Worm (Caenorhabditis elegans) whole organism, mixed stage, embryonic: Measurements from ENCODE around the gene unc-64.

Experiments
- M03D4.4 ChIP-seq: sonication (generic microtip); optimal IDR thresholded peaks from 2 replicates; lab custom pipeline; 2017; ENCODE audit warnings: mild to moderate bottlenecking, missing genetic modification characterization, missing compliant biosample characterization
- bed-3 ChIP-seq: fragments of 200-800 bp; sonication (Bioruptor generic); optimal IDR thresholded peaks from 3 replicates; lab custom pipeline; 2018; ENCODE audit warnings: mild to moderate bottlenecking, missing genetic modification characterization, moderate library complexity, missing compliant biosample characterization
- blmp-1 ChIP-seq: fragments of 150-350 bp; optimal IDR thresholded peaks from 2 replicates; lab custom pipeline; 2014; ENCODE audit warnings: missing biosample characterization, missing genetic modification characterization
- ceh-39 ChIP-seq: fragments of 150-350 bp; optimal IDR thresholded peaks from 2 replicates; lab custom pipeline; 2014; ENCODE audit warnings: missing biosample characterization, missing genetic modification characterization
- ceh-43 ChIP-seq: fragments of 200-800 bp; sonication (Bioruptor generic); optimal IDR thresholded peaks from 2 replicates; lab custom pipeline; 2018; ENCODE audit warnings: mild to moderate bottlenecking, missing genetic modification characterization, moderate library complexity, missing compliant biosample characterization
- ceh-83 ChIP-seq: fragments of 200-800 bp; sonication (Bioruptor generic); optimal IDR thresholded peaks from 2 replicates; lab custom pipeline; 2018; ENCODE audit warnings: mild to moderate bottlenecking, missing genetic modification characterization, missing compliant biosample characterization
- ces-1 ChIP-seq: fragments of 150-350 bp; optimal IDR thresholded peaks from 2 replicates; lab custom pipeline; 2014; ENCODE audit warnings: missing biosample characterization, missing genetic modification reagents, missing genetic modification characterization
- cnd-1 ChIP-seq: fragments of 200-800 bp; sonication (Bioruptor generic); optimal IDR thresholded peaks from 2 replicates; lab custom pipeline; 2018; ENCODE audit warnings: mild to moderate bottlenecking, missing genetic modification characterization, missing compliant biosample characterization
- drap-1 ChIP-seq: fragments of 200-800 bp; sonication (Bioruptor generic); optimal IDR thresholded peaks from 3 replicates; lab custom pipeline; 2018; ENCODE audit warnings: mild to moderate bottlenecking, missing genetic modification characterization, missing compliant biosample characterization
- elt-1 ChIP-seq: sonication (generic microtip); optimal IDR thresholded peaks from 2 replicates; lab custom pipeline; 2017; ENCODE audit warnings: missing genetic modification characterization, mild to moderate bottlenecking, missing compliant biosample characterization, antibody characterized with exemption, moderate library complexity, borderline replicate concordance; ENCODE audit not compliant: insufficient read depth
- elt-3 ChIP-seq: fragments of 150-350 bp; optimal IDR thresholded peaks from 2 replicates; lab custom pipeline; 2014; ENCODE audit warnings: missing biosample characterization, missing genetic modification characterization
- flh-1 ChIP-seq: fragments of 200-800 bp; sonication (Bioruptor generic); optimal IDR thresholded peaks from 2 replicates; lab custom pipeline; 2018; ENCODE audit warnings: mild to moderate bottlenecking, missing genetic modification characterization, moderate library complexity, missing compliant biosample characterization
- ham-2 ChIP-seq: fragments of 200-800 bp; sonication (Bioruptor generic); optimal IDR thresholded peaks from 2 replicates; lab custom pipeline; 2018; ENCODE audit warnings: mild to moderate bottlenecking, missing genetic modification characterization, missing compliant biosample characterization
- lin-13 ChIP-seq: fragments of 150-350 bp; optimal IDR thresholded peaks from 2 replicates; lab custom pipeline; 2014; ENCODE audit warnings: missing biosample characterization, missing genetic modification characterization
- lin-32 ChIP-seq: fragments of 200-800 bp; sonication (Bioruptor generic); optimal IDR thresholded peaks from 2 replicates; lab custom pipeline; 2018; ENCODE audit warnings: mild to moderate bottlenecking, missing genetic modification characterization, missing compliant biosample characterization
- lsy-2 ChIP-seq: fragments of 150-350 bp; optimal IDR thresholded peaks from 2 replicates; lab custom pipeline; 2014; ENCODE audit warnings: missing biosample characterization, missing genetic modification characterization
- mab-5 ChIP-seq: fragments of 150-350 bp; optimal IDR thresholded peaks from 2 replicates; lab custom pipeline; 2014; ENCODE audit warnings: missing biosample characterization, missing genetic modification characterization
- mep-1 ChIP-seq: fragments of 150-350 bp; optimal IDR thresholded peaks from 2 replicates; lab custom pipeline; 2017; ENCODE audit warnings: missing biosample characterization, missing genetic modification reagents, missing genetic modification characterization, inconsistent platforms
- mls-2 ChIP-seq: sonication (generic microtip); optimal IDR thresholded peaks from 2 replicates; lab custom pipeline; 2016; ENCODE audit warnings: mild to moderate bottlenecking, missing genetic modification characterization, moderate library complexity, missing compliant biosample characterization
- nhr-12 ChIP-seq: fragments of 150-350 bp; optimal IDR thresholded peaks from 2 replicates; lab custom pipeline; 2014; ENCODE audit warnings: missing biosample characterization, missing genetic modification characterization
- nhr-2 ChIP-seq: fragments of 150-350 bp; optimal IDR thresholded peaks from 2 replicates; lab custom pipeline; 2014; ENCODE audit warnings: missing biosample characterization, missing genetic modification characterization
- nhr-237 ChIP-seq: fragments of 150-350 bp; optimal IDR thresholded peaks from 2 replicates; lab custom pipeline; 2014; ENCODE audit warnings: missing biosample characterization, missing genetic modification characterization
- nhr-28 ChIP-seq: fragments of 150-350 bp; optimal IDR thresholded peaks from 2 replicates; lab custom pipeline; 2014; ENCODE audit warnings: missing biosample characterization, missing genetic modification characterization
- nhr-76 ChIP-seq: sonication (generic microtip); optimal IDR thresholded peaks from 2 replicates; lab custom pipeline; 2017; ENCODE audit warnings: missing biosample characterization, missing genetic modification characterization
- pha-4 ChIP-seq: fragments of 150-350 bp; optimal IDR thresholded peaks from 2 replicates; lab custom pipeline; 2018; ENCODE audit warnings: missing biosample characterization, missing genetic modification reagents, missing genetic modification characterization
- sem-2 ChIP-seq: fragments of 200-800 bp; sonication (Bioruptor generic); optimal IDR thresholded peaks from 2 replicates; lab custom pipeline; 2018; ENCODE audit warnings: mild to moderate bottlenecking, missing genetic modification characterization, missing compliant biosample characterization
- snpc-4 ChIP-seq: fragments of 150-350 bp; optimal IDR thresholded peaks from 2 replicates; lab custom pipeline; 2014; ENCODE audit warnings: missing biosample characterization, missing genetic modification characterization
- unc-120 ChIP-seq: sonication (generic microtip); optimal IDR thresholded peaks from 2 replicates; lab custom pipeline; 2017; ENCODE audit warnings: missing genetic modification characterization, missing compliant biosample characterization; ENCODE audit not compliant: poor library complexity, severe bottlenecking
- unc-39 ChIP-seq: fragments of 150-350 bp; optimal IDR thresholded peaks from 2 replicates; lab custom pipeline; 2014; ENCODE audit warnings: missing biosample characterization, missing genetic modification characterization
- unc-62 ChIP-seq: fragments of 150-350 bp; optimal IDR thresholded peaks from 2 replicates; lab custom pipeline; 2014; ENCODE audit warnings: missing biosample characterization, missing genetic modification reagents, missing genetic modification characterization
- zip-8 ChIP-seq: fragments of 150-350 bp; optimal IDR thresholded peaks from 2 replicates; lab custom pipeline; 2014; ENCODE audit warnings: missing biosample characterization, missing genetic modification characterization
- ztf-11 ChIP-seq: fragments of 150-350 bp; optimal IDR thresholded peaks from 2 replicates; lab custom pipeline; 2014; ENCODE audit warnings: missing biosample characterization, missing genetic modification characterization

unc-64 gene

DNA sequence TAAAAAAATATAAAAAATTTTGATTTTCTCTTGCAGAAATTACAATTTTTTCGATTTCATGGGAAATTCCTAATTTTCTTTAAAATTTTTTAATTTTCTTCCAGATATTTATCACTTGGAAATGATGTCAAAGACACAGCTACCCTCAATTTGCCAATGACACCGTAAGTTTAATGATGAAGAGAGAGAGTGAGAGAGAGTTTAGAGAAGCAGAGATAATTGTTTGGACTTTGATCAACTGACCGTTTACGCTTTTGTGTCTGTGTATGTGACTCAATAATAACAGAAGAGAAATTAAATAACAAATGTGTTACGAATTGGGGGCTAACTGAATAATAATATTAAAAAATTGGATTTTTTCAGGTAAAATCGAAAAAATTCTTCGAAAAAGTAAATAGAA, 33.5 kb downstream of the unc-64 start:
- TF ChIP-seq nhr-237 (peak; percentile 14), ham-2 (GFP tag; lab: Kevin White, UChicago) (no peak)

DNA sequence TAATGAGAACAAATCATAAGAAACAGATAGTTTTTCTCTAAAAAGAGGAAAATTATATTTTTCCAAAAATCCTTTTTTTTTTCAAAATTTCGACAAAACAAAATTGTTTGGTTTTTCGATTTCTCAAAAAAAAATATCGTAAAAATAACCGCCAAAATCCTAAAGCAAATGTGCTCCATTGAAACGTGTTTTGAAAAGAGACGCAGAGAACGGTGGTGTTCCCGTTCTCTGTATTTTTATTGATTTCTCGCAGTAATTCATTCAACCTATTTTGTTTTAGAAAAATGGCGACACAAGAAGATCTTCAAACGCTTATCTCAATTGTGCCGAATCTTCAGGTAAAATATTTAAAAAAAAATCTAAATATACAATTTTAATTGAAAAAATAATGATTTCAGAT, 36.7 kb downstream of the unc-64 start, which contains the start of gene Y43F4B.10:
Gene Y43F4B.10, plus strand, starts transcription at position 281 of the 400 bp plus-strand sequence.
- TF ChIP-seq mep-1 (tag; lab: Kevin White, UChicago) (peak; percentile 28), lsy-2 (tag; lab: Kevin White, UChicago) (peak; percentile 25), ces-1 (GFP tag; lab: Kevin White, UChicago) (peak; percentile 65), nhr-2 (tag; lab: Kevin White, UChicago) (no peak), nhr-237 (peak; percentile 24), blmp-1 (no peak), ceh-39 (peak; percentile 79)

DNA sequence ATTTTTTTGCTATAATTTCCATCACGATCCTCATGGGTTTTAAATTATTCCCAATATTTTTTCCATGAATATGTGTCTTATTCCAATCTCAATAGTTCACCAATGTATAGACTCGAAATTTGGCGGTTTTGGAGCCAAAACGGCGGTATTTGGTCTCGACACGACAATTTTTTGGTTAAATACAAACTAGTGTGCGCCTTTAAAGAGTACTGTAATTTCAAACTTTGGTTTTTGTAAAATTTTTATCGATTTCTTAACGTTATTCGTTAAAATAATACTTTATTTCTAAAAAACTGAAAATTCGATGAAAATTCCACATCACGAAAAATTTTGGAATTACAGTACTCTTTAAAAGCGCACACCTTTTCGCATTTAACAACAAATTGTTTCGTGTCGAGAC, 37.6 kb downstream of the unc-64 start:
- no peak for TF ChIP-seq ztf-11 (tag; lab: Kevin White, UChicago)
- no peak for TF ChIP-seq zip-8 (tag; lab: Kevin White, UChicago)
- TF ChIP-seq ces-1 (GFP tag; lab: Kevin White, UChicago), result no peak
- no peak for TF ChIP-seq elt-1 (tag; lab: Kevin White, UChicago)
- TF ChIP-seq cnd-1, result no peak
- TF ChIP-seq ceh-39, result no peak
- TF ChIP-seq lsy-2 (tag; lab: Kevin White, UChicago), result no peak
- no peak for TF ChIP-seq ceh-83 (GFP tag; lab: Kevin White, UChicago)
- no peak for TF ChIP-seq sem-2
- no peak for TF ChIP-seq lin-13 (tag; lab: Kevin White, UChicago)
- TF ChIP-seq lin-32, result no peak
- TF ChIP-seq mep-1 (tag; lab: Kevin White, UChicago), result no peak
- TF ChIP-seq ceh-43 (GFP tag; lab: Kevin White, UChicago), result no peak
- no peak for TF ChIP-seq ham-2 (GFP tag; lab: Kevin White, UChicago)
- no peak for TF ChIP-seq unc-120 (tag; lab: Kevin White, UChicago)
- TF ChIP-seq unc-39 (tag; lab: Kevin White, UChicago), result no peak
- no peak for TF ChIP-seq mab-5
- no peak for TF ChIP-seq unc-62 (GFP tag; lab: Kevin White, UChicago)
- no peak for TF ChIP-seq nhr-28
- TF ChIP-seq pha-4 (tag; lab: Kevin White, UChicago), result no peak

- TF ChIP-seq unc-39 (tag; lab: Kevin White, UChicago), result no peak
- TF ChIP-seq M03D4.4 (tag; lab: Kevin White, UChicago), result no peak
- TF ChIP-seq pha-4 (tag; lab: Kevin White, UChicago), result no peak
- no peak for TF ChIP-seq elt-3 (tag; lab: Kevin White, UChicago)
- TF ChIP-seq mep-1 (tag; lab: Kevin White, UChicago), result no peak
- no peak for TF ChIP-seq nhr-76 (tag; lab: Kevin White, UChicago)
- no peak for TF ChIP-seq unc-120 (tag; lab: Kevin White, UChicago)
- no peak for TF ChIP-seq nhr-12
- no peak for TF ChIP-seq mls-2 (tag; lab: Kevin White, UChicago)
- TF ChIP-seq ceh-39, result no peak
- TF ChIP-seq lsy-2 (tag; lab: Kevin White, UChicago), result no peak
- TF ChIP-seq snpc-4 (tag; lab: Kevin White, UChicago), result no peak
- no peak for TF ChIP-seq flh-1 (GFP tag; lab: Kevin White, UChicago)
- TF ChIP-seq bed-3 (GFP tag; lab: Kevin White, UChicago), result no peak
- TF ChIP-seq ceh-83 (GFP tag; lab: Kevin White, UChicago), result no peak
- no peak for TF ChIP-seq drap-1
- TF ChIP-seq ces-1 (GFP tag; lab: Kevin White, UChicago), result no peak
- TF ChIP-seq blmp-1, result no peak
- TF ChIP-seq zip-8 (tag; lab: Kevin White, UChicago), result no peak
Observed at ce11 chrIII:13315071-13315470, 38.0 kb downstream of the unc-64 start, which contains the start of gene dph-7. dph-7 (plus strand) TSS chrIII:13315123.

ce11 chrIII:13316935-13317334, 39.9 kb downstream of the unc-64 start:
- no peak for TF ChIP-seq drap-1
- peak; percentile 9 for TF ChIP-seq mep-1 (tag; lab: Kevin White, UChicago)
- TF ChIP-seq lsy-2 (tag; lab: Kevin White, UChicago), result no peak
